Fruit fly (Drosophila melanogaster): Measurements from ENCODE around the gene Cpr72Ec.

DNA sequence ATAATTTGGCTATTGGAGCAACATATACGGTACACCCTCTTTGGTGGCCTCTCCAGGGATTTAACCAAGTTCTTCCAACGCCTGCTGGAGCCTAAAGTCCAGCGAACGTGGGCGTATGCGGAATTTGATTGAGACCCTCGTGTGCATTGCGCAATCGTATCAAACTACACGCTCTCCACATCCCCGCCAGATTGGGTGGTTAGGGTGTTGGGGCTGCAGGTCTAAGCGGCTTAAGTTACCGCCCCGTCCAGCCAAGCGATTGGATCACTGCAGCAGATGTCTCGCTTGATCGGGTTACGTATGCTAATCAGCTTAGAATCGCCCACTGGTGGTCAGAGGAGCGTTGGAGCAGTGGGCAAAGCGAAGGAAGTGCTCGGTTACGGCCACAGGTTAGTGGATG is 36.4 kb downstream of the Cpr72Ec start, which contains the start of gene CG33060:
- TF ChIP-seq CG8478 (optimal IDR thresholded peaks at IDR 0.05) (no peak), CTCF (optimal IDR thresholded peaks at IDR 0.05) (no peak)
